Fruit fly (Drosophila melanogaster) Kc167 (cell line): ENCODE results near the gene eIF3h.

Experiments used
- Sin3A ChIP-seq: fragments of >200 bp; optimal IDR thresholded peaks from 2 replicates; lab custom pipeline; 2018; ENCODE audit warnings: missing external identifiers
- h ChIP-seq: fragments of >200 bp; optimal IDR thresholded peaks from 3 replicates; lab custom pipeline; 2018; ENCODE audit warnings: missing external identifiers
- psq ChIP-seq: fragments of >200 bp; optimal IDR thresholded peaks from 2 replicates; lab custom pipeline; 2017; ENCODE audit warnings: missing external identifiers
- ttk ChIP-seq: sonication (Bioruptor generic); optimal IDR thresholded peaks from 2 replicates; lab custom pipeline; 2017; ENCODE audit warnings: missing external identifiers

DNA sequence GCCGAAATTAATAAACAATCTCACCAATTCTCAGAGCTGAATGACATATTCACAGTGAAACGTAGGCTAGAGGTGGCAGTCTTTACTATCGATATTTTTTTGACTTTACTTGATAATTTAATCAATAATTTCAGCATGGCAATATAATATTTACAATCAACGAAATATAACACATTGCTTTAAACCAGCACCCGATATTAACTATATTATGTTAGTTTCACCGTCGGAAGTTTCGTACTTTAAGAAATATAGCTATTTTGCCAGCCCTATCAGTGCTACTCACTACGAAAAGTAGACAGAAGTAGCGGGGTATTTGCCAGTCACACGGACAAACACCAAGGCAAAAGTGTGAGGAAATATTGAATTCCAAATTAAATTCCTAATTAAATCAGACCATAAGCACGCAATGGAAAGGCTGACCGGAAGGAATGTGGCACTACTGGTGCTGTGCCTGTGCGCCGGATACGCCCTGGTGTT, 42.1 kb downstream of the eIF3h start, which contains the start of the genes CG31917, Tfb5 and SelT:
- no peak for TF ChIP-seq h (lab: Kevin White, UChicago)
- no peak for TF ChIP-seq ttk (lab: Kevin White, UChicago)
- no peak for TF ChIP-seq Sin3A (lab: Kevin White, UChicago)
- TF ChIP-seq psq (lab: Kevin White, UChicago) = no peak
